Worm (Caenorhabditis elegans) whole organism, late embryonic: ENCODE measurements around the gene Y75B12B.1.

Experiments
- C08G9.2 ChIP-seq: sonication (generic microtip); optimal IDR thresholded peaks from 2 replicates; lab custom pipeline; 2016; ENCODE audit warnings: mild to moderate bottlenecking, missing genetic modification characterization, moderate library complexity, missing compliant biosample characterization
- F13H6.1 ChIP-seq: sonication (generic microtip); optimal IDR thresholded peaks from 2 replicates; lab custom pipeline; 2016; ENCODE audit warnings: missing genetic modification characterization, missing compliant biosample characterization
- K09A11.1 ChIP-seq: sonication (generic microtip); optimal IDR thresholded peaks from 2 replicates; lab custom pipeline; 2017; ENCODE audit warnings: antibody characterized with exemption, mild to moderate bottlenecking, missing genetic modification characterization, missing compliant biosample characterization; ENCODE audit not compliant: insufficient read depth
- T23F11.4 ChIP-seq: fragments of 200-800 bp; sonication (Bioruptor generic); optimal IDR thresholded peaks from 2 replicates; lab custom pipeline; 2018; ENCODE audit warnings: mild to moderate bottlenecking, missing genetic modification characterization, missing compliant biosample characterization
- Y22D7AL.16 ChIP-seq: sonication (generic microtip); optimal IDR thresholded peaks from 2 replicates; lab custom pipeline; 2016; ENCODE audit warnings: missing genetic modification characterization, missing compliant biosample characterization
- ahr-1 ChIP-seq: sonication (generic microtip); optimal IDR thresholded peaks from 2 replicates; lab custom pipeline; 2016; ENCODE audit warnings: missing genetic modification characterization, missing compliant biosample characterization
- ceh-14 ChIP-seq: sonication (generic microtip); optimal IDR thresholded peaks from 2 replicates; lab custom pipeline; 2016; ENCODE audit warnings: missing genotype, missing genetic modification characterization, missing compliant biosample characterization
- ceh-18 ChIP-seq: sonication (generic microtip); optimal IDR thresholded peaks from 2 replicates; lab custom pipeline; 2016; ENCODE audit warnings: missing genetic modification characterization, missing compliant biosample characterization
- ceh-19 ChIP-seq: fragments of 200-800 bp; sonication (Bioruptor generic); optimal IDR thresholded peaks from 2 replicates; lab custom pipeline; 2018; ENCODE audit warnings: mild to moderate bottlenecking, missing genetic modification characterization, missing compliant biosample characterization
- ceh-2 ChIP-seq: sonication (generic microtip); optimal IDR thresholded peaks from 2 replicates; lab custom pipeline; 2016; ENCODE audit warnings: missing genotype, missing genetic modification characterization, missing compliant biosample characterization
- ceh-22 ChIP-seq: sonication (generic microtip); optimal IDR thresholded peaks from 2 replicates; lab custom pipeline; 2017; ENCODE audit warnings: missing biosample characterization, missing genetic modification characterization
- ceh-30 ChIP-seq: fragments of 150-350 bp; optimal IDR thresholded peaks from 2 replicates; lab custom pipeline; 2014; ENCODE audit warnings: missing biosample characterization, missing genetic modification characterization
- ceh-34 ChIP-seq: sonication (generic microtip); optimal IDR thresholded peaks from 2 replicates; lab custom pipeline; 2016; ENCODE audit warnings: mild to moderate bottlenecking, missing genetic modification characterization, missing compliant biosample characterization
- ceh-45 ChIP-seq: fragments of 200-800 bp; sonication (Bioruptor generic); IDR thresholded peaks from 2 replicates; pipeline ENCODE4 v1.3.6; 2022; ENCODE audit warnings: missing genetic modification reagents, missing genetic modification characterization, missing compliant biosample characterization
- ceh-6 ChIP-seq: fragments of 200-800 bp; sonication (Bioruptor generic); optimal IDR thresholded peaks from 2 replicates; lab custom pipeline; 2018; ENCODE audit warnings: mild to moderate bottlenecking, missing genetic modification characterization, missing compliant biosample characterization
- ceh-9 ChIP-seq: sonication (generic microtip); optimal IDR thresholded peaks from 2 replicates; lab custom pipeline; 2016; ENCODE audit warnings: mild to moderate bottlenecking, missing genetic modification characterization, inconsistent platforms, missing compliant biosample characterization
- che-1 ChIP-seq: sonication (generic microtip); optimal IDR thresholded peaks from 2 replicates; lab custom pipeline; 2016; ENCODE audit warnings: mild to moderate bottlenecking, missing genetic modification characterization, missing compliant biosample characterization
- dve-1 ChIP-seq: sonication (generic microtip); optimal IDR thresholded peaks from 2 replicates; lab custom pipeline; 2017; ENCODE audit warnings: antibody characterized with exemption, mild to moderate bottlenecking, missing genetic modification characterization, missing compliant biosample characterization
- elt-2 ChIP-seq: sonication (generic microtip); optimal IDR thresholded peaks from 2 replicates; lab custom pipeline; 2016; ENCODE audit warnings: missing genetic modification reagents, missing genetic modification characterization, missing compliant biosample characterization
- elt-4 ChIP-seq: sonication (generic microtip); optimal IDR thresholded peaks from 2 replicates; lab custom pipeline; 2016; ENCODE audit warnings: missing genetic modification characterization, missing compliant biosample characterization
- ets-4 ChIP-seq: sonication (generic microtip); optimal IDR thresholded peaks from 2 replicates; lab custom pipeline; 2016; ENCODE audit warnings: missing genetic modification characterization, missing compliant biosample characterization
- eyg-1 ChIP-seq: sonication (generic microtip); optimal IDR thresholded peaks from 2 replicates; lab custom pipeline; 2016; ENCODE audit warnings: missing genotype, missing genetic modification characterization, missing compliant biosample characterization
- fax-1 ChIP-seq: sonication (generic microtip); optimal IDR thresholded peaks from 2 replicates; lab custom pipeline; 2016; ENCODE audit warnings: missing genotype, missing genetic modification characterization, missing compliant biosample characterization
- fkh-10 ChIP-seq: fragments of 150-350 bp; optimal IDR thresholded peaks from 2 replicates; lab custom pipeline; 2014; ENCODE audit warnings: missing biosample characterization, missing genetic modification reagents, missing genetic modification characterization
- gmeb-2 ChIP-seq: sonication (generic microtip); optimal IDR thresholded peaks from 2 replicates; lab custom pipeline; 2016; ENCODE audit warnings: missing genetic modification characterization, inconsistent platforms, missing compliant biosample characterization
- hlh-13 ChIP-seq: fragments of 200-800 bp; sonication (Bioruptor generic); optimal IDR thresholded peaks from 2 replicates; lab custom pipeline; 2018; ENCODE audit warnings: mild to moderate bottlenecking, missing genetic modification characterization, missing compliant biosample characterization
- hlh-15 ChIP-seq: sonication (generic microtip); optimal IDR thresholded peaks from 2 replicates; lab custom pipeline; 2016; ENCODE audit warnings: missing genetic modification characterization, missing compliant biosample characterization
- lim-6 ChIP-seq: sonication (generic microtip); optimal IDR thresholded peaks from 2 replicates; lab custom pipeline; 2016; ENCODE audit warnings: missing genetic modification characterization, missing compliant biosample characterization
- madf-2 ChIP-seq: sonication (generic microtip); optimal IDR thresholded peaks from 2 replicates; lab custom pipeline; 2017; ENCODE audit warnings: missing genetic modification characterization, missing compliant biosample characterization
- mec-3 ChIP-seq: sonication (generic microtip); optimal IDR thresholded peaks from 2 replicates; lab custom pipeline; 2016; ENCODE audit warnings: borderline replicate concordance, missing genetic modification characterization, missing compliant biosample characterization
- nhr-11 ChIP-seq: fragments of 150-350 bp; optimal IDR thresholded peaks from 2 replicates; lab custom pipeline; 2014; ENCODE audit warnings: missing biosample characterization, missing genetic modification characterization
- npax-4 ChIP-seq: sonication (generic microtip); optimal IDR thresholded peaks from 2 replicates; lab custom pipeline; 2016; ENCODE audit warnings: missing genetic modification characterization, missing compliant biosample characterization
- odd-2 ChIP-seq: sonication (generic microtip); optimal IDR thresholded peaks from 2 replicates; lab custom pipeline; 2017; ENCODE audit warnings: antibody characterized with exemption, mild to moderate bottlenecking, missing genetic modification characterization, missing compliant biosample characterization
- pag-3 ChIP-seq: sonication (generic microtip); optimal IDR thresholded peaks from 2 replicates; lab custom pipeline; 2016; ENCODE audit warnings: missing compliant biosample characterization, missing genetic modification characterization, borderline replicate concordance
- pat-9 ChIP-seq: fragments of 200-800 bp; sonication (Bioruptor generic); optimal IDR thresholded peaks from 2 replicates; lab custom pipeline; 2018; ENCODE audit warnings: mild to moderate bottlenecking, missing genetic modification characterization, moderate library complexity, missing compliant biosample characterization
- pax-1 ChIP-seq: fragments of 150-350 bp; optimal IDR thresholded peaks from 2 replicates; lab custom pipeline; 2014; ENCODE audit warnings: missing biosample characterization, missing genetic modification characterization
- pha-2 ChIP-seq: sonication (generic microtip); optimal IDR thresholded peaks from 2 replicates; lab custom pipeline; 2017; ENCODE audit warnings: mild to moderate bottlenecking, missing genetic modification characterization, missing compliant biosample characterization
- pqm-1 ChIP-seq: sonication (generic microtip); optimal IDR thresholded peaks from 2 replicates; lab custom pipeline; 2016; ENCODE audit warnings: missing genetic modification characterization, missing compliant biosample characterization
- rnt-1 ChIP-seq: sonication (generic microtip); optimal IDR thresholded peaks from 2 replicates; lab custom pipeline; 2016; ENCODE audit warnings: missing genetic modification characterization, missing compliant biosample characterization
- sdc-2 ChIP-seq: sonication (generic microtip); optimal IDR thresholded peaks from 2 replicates; lab custom pipeline; 2016; ENCODE audit warnings: missing genotype, missing genetic modification characterization, missing compliant biosample characterization
- sox-2 ChIP-seq: fragments of 200-800 bp; sonication (Bioruptor generic); IDR thresholded peaks from 2 replicates; pipeline ENCODE4 v1.3.6; 2022; ENCODE audit warnings: missing genetic modification reagents, missing genetic modification characterization, missing compliant biosample characterization
- sox-4 ChIP-seq: sonication (generic microtip); optimal IDR thresholded peaks from 2 replicates; lab custom pipeline; 2017; ENCODE audit warnings: mild to moderate bottlenecking, missing genetic modification characterization, inconsistent platforms, missing compliant biosample characterization
- syd-9 ChIP-seq: sonication (generic microtip); optimal IDR thresholded peaks from 2 replicates; lab custom pipeline; 2016; ENCODE audit warnings: mild to moderate bottlenecking, missing genetic modification characterization, moderate library complexity, missing compliant biosample characterization
- tbx-7 ChIP-seq: sonication (generic microtip); optimal IDR thresholded peaks from 2 replicates; lab custom pipeline; 2016; ENCODE audit warnings: missing genotype, missing genetic modification characterization, missing compliant biosample characterization
- unc-3 ChIP-seq, 2 experiments: fragments of 200-800 bp in 1 of 2; sonication (Bioruptor generic) in 1 of 2; sonication (generic microtip) in 1 of 2; conservative IDR thresholded peaks in 1 of 2; optimal IDR thresholded peaks in 1 of 2; 2 replicates each; pipeline versions ENCODE4 v1.3.6 to Lab custom; 2016 to 2022; ENCODE audit warnings: missing compliant biosample characterization in 2 of 2, missing genetic modification characterization in 2 of 2, missing genetic modification reagents in 1 of 2
- unc-55 ChIP-seq: sonication (generic microtip); optimal IDR thresholded peaks from 2 replicates; lab custom pipeline; 2017; ENCODE audit warnings: missing biosample characterization, missing genetic modification reagents, missing genetic modification characterization
- zip-5 ChIP-seq: sonication (generic microtip); optimal IDR thresholded peaks from 2 replicates; lab custom pipeline; 2016; ENCODE audit warnings: missing genetic modification characterization, missing compliant biosample characterization

Y75B12B.1 gene

DNA sequence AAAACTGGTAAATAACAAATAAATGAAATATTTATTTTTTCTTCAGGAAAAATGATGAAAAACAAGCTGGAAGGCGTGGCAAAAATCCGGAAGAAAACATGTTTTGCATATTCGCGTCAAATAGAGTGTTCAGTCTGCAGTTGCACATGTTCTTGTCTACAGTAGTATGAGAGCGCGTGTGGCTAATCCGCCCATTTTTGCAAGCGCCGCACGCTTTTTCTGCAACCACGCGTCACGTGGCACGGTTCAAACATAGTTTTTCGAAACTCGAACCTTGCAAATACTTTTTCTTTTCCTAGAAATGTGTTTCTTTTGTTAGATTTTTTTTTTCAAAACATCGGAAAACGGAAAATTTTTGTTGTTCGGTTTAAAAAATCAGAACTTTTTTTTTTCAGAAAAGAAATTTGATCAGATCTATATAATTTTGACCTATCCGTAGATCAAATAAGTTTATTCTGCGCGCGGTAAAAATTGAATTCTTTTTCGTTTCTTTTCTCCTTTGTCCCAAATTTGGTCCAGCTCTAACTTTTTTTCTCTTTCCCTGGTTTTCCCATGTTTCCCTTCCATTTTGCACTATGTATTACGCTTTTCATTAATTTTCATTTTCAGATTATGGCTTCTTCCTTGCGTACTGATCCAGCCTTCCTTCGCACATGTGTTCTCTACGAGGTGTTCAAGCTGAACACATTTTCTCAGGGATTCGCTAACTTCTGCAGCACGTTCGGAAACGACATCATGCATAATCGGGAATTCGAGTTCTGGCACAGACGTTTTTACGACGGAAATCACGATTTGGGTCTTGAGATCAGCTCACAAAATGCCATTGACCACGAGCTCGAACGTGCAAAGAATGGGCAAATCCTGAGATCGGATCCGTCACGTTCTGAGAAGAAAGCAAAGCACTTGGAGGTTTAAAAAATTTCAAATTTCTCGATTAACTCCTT lies at the start of gene Y75B12B.1:
TSS of gene Y75B12B.1 (plus strand) at position 603 of the 944 bp plus-strand sequence.
- no peak for TF ChIP-seq ceh-6 (GFP tag; lab: Kevin White, UChicago)
- no peak for TF ChIP-seq ceh-30
- no peak for TF ChIP-seq pha-2 (tag; lab: Kevin White, UChicago)
- TF ChIP-seq nhr-11 (tag; lab: Kevin White, UChicago): no peak
- TF ChIP-seq sdc-2 (tag; lab: Kevin White, UChicago): no peak
- TF ChIP-seq dve-1 (tag; lab: Kevin White, UChicago): no peak
- no peak for TF ChIP-seq hlh-13
- TF ChIP-seq lim-6 (tag; lab: Kevin White, UChicago): no peak
- TF ChIP-seq ets-4 (tag; lab: Kevin White, UChicago): no peak
- TF ChIP-seq fkh-10 (GFP tag; lab: Kevin White, UChicago): no peak
- TF ChIP-seq ceh-34: no peak
- no peak for TF ChIP-seq ceh-19 (GFP tag; lab: Kevin White, UChicago)
- TF ChIP-seq gmeb-2: no peak
- no peak for TF ChIP-seq ceh-2
- no peak for TF ChIP-seq zip-5 (tag; lab: Kevin White, UChicago)
- TF ChIP-seq ahr-1 (tag; lab: Kevin White, UChicago): no peak
- TF ChIP-seq ceh-22 (tag; lab: Kevin White, UChicago): no peak
- TF ChIP-seq, all 69 proteins: peak for 0

DNA sequence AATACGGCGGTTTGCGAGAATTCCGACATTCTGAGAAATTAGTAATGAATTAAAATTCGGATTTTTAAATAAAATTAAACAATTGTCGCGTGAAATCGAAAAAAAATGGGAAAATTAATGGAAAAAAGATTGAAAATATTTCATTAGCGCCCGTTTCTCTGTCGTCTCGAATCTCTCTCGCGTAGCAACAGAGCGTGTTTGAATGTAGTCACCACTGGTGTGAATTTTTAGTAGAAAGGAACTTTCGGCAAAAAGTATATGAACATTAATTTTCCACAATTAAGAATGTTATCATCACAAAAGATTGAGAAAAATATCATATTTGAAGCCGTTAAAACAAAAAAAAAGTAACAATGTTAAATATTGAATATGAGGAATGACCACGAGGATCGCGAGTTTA lies 47.7 kb upstream of the Y75B12B.1 start, which contains the start of gene aipl-1:
TSS of gene aipl-1 (minus strand) at position 30 of the 400 bp plus-strand sequence.
- TF ChIP-seq pqm-1 (tag; lab: Kevin White, UChicago) (peak; percentile 41), ceh-19 (GFP tag; lab: Kevin White, UChicago) (no peak), syd-9 (tag; lab: Kevin White, UChicago) (no peak), tbx-7 (tag; lab: Kevin White, UChicago) (no peak), pha-2 (tag; lab: Kevin White, UChicago) (no peak), ceh-2 (peak; percentile 62), K09A11.1 (tag; lab: Kevin White, UChicago) (no peak), pag-3 (tag; lab: Kevin White, UChicago) (no peak), madf-2 (no peak), hlh-15 (tag; lab: Kevin White, UChicago) (no peak), eyg-1 (tag; lab: Kevin White, UChicago) (no peak), fax-1 (tag; lab: Kevin White, UChicago) (peak; percentile 36), C08G9.2 (tag; lab: Kevin White, UChicago) (peak; percentile 53), unc-55 (GFP tag; lab: Kevin White, UChicago) (peak; percentile 7), gmeb-2 (no peak), Y22D7AL.16 (tag; lab: Kevin White, UChicago) (no peak), F13H6.1 (tag; lab: Kevin White, UChicago) (no peak), sox-4 (tag; lab: Kevin White, UChicago) (no peak), unc-3 (GFP tag; conservative IDR thresholded peaks at IDR 0.05; lab: Robert Waterston, UW) (no peak), unc-3 (tag; optimal IDR thresholded peaks at IDR 0.05; lab: Kevin White, UChicago) (peak; percentile 19), nhr-11 (tag; lab: Kevin White, UChicago) (no peak), odd-2 (tag; lab: Kevin White, UChicago) (no peak), npax-4 (tag; lab: Kevin White, UChicago) (no peak), ets-4 (tag; lab: Kevin White, UChicago) (peak; percentile 24), dve-1 (tag; lab: Kevin White, UChicago) (no peak), ceh-18 (tag; lab: Kevin White, UChicago) (no peak), pat-9 (tag; lab: Kevin White, UChicago) (no peak), ceh-14 (tag; lab: Kevin White, UChicago) (peak; percentile 63), ceh-9 (tag; lab: Kevin White, UChicago) (no peak), T23F11.4 (GFP tag; lab: Kevin White, UChicago) (no peak), lim-6 (tag; lab: Kevin White, UChicago) (peak; percentile 8), ceh-30 (no peak), ceh-45 (GFP tag; lab: Robert Waterston, UW) (no peak), elt-4 (tag; lab: Kevin White, UChicago) (no peak), che-1 (tag; lab: Kevin White, UChicago) (no peak), sox-2 (GFP tag; lab: Robert Waterston, UW) (no peak), rnt-1 (tag; lab: Kevin White, UChicago) (peak; percentile 47), pax-1 (no peak), hlh-13 (no peak), elt-2 (peak; percentile 20), fkh-10 (GFP tag; lab: Kevin White, UChicago) (no peak), mec-3 (tag; lab: Kevin White, UChicago) (no peak)
